Fruit fly (Drosophila melanogaster): ENCODE data around the gene DCX-EMAP.

The DCX-EMAP gene

DNA sequence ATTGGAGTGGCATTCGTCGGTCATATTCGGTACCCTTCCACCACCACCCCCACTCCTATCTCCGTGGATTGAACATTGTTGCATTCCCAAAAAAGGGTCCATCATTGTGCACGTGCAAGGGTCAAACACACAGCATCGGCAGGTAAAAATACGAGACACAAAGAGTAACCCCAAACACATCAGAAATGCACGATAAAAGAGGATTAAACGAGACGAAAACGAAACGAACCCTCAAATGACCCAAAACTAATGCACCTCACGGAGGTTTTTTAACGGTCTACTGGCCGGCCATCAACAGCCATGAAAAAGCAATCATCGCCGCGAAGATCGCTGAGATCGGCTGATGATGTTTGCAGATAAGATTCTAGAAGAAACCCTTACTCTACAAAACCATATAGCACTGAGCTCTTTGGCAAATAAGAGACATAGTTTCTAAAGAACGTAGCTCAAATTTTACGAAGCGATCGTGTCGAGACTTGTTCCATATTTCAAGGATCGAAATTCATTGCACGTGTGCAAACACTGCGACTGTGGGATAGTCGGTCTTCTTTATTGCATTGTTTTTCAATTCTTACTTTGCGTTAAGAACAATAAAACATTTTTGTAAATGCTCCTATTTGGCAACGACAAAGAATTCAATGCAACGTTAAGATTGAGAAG, 62.7 kb downstream of the DCX-EMAP start (continued):
- TF ChIP-seq lilli (GFP tag; optimal IDR thresholded peaks at IDR 0.05) (no peak), ro (GFP tag; IDR thresholded peaks at IDR 0.05) (no peak), CG11560 (tag; IDR thresholded peaks at IDR 0.05) (no peak), CG7963 (GFP tag; IDR thresholded peaks at IDR 0.05; ENCODE audit: partially characterized antibody) (no peak), CG12769 (tag; optimal IDR thresholded peaks at IDR 0.05) (no peak), btn (GFP tag; optimal IDR thresholded peaks at IDR 0.05) (no peak), nom (GFP tag; optimal IDR thresholded peaks at IDR 0.05) (no peak), croc (GFP tag; conservative IDR thresholded peaks at IDR 0.05) (no peak)

DNA sequence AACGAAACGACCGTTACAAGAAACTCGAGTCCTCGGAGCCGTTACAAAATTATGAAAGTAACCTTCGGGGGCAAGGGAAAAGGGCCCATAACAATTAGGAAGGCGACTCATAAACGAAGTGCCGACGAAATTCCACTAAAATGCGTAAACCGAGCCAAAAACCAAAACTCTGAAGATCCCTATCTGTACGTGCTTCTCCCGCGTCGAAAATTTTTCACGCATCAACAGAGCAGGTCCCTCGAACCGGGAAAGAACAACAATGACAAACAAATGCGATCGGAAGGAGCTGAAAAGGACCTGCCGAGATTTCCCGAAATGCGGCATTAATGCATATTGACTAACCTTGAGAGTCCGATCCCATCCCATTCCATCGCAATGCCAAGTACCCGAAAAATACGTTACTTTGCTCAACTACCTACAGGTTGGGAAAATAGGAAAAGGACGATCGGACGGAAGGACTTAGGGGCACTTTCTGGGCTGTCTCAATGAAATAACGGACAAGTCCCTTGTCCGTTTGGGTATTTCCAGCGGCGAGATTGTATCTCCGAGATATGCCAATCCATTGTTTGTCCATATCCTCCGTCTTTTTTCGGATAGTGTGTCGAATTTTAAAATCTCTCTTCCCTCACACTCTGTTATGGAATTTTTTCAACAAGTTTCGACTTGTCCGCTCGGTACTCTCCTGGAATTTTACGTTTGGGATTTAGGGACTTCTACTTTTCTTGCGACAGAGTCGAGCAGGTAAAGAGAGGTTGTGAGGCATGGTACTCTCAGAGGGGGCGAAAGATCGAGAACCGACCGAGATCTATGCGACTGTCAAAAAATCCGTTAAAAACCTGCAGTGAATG, 64.3 kb downstream of the DCX-EMAP start:
- TF ChIP-seq hbn (GFP tag; IDR thresholded peaks at IDR 0.05; ENCODE audit: partially characterized antibody): no peak
- TF ChIP-seq scrt (GFP tag; optimal IDR thresholded peaks at IDR 0.05): no peak
- no peak for TF ChIP-seq Awh (GFP tag; IDR thresholded peaks at IDR 0.05)
- peak; percentile 100 for TF ChIP-seq CG15479 (GFP tag; optimal IDR thresholded peaks at IDR 0.05)
- peak in 1 of 2 experiments; percentile 88 for TF ChIP-seq tll (GFP tag; optimal IDR thresholded peaks at IDR 0.05)
- peak; percentile 100 for TF ChIP-seq p53 (GFP tag; optimal IDR thresholded peaks at IDR 0.05)
- no peak for TF ChIP-seq ci (GFP tag; IDR thresholded peaks at IDR 0.05)
- peak; percentile 88 for TF ChIP-seq kni (GFP tag; optimal IDR thresholded peaks at IDR 0.05)
- no peak for TF ChIP-seq CG14050 (GFP tag; IDR thresholded peaks at IDR 0.05)
- peak; percentile 62 for TF ChIP-seq pros (GFP tag; optimal IDR thresholded peaks at IDR 0.05)
- peak; percentile 67 for TF ChIP-seq grn (GFP tag; optimal IDR thresholded peaks at IDR 0.05)
- peak in 1 of 2 experiments; percentile 60 for TF ChIP-seq insv (GFP tag; optimal IDR thresholded peaks at IDR 0.05)
- TF ChIP-seq Kr (GFP tag; optimal IDR thresholded peaks at IDR 0.05): peak; percentile 8
- peak; percentile 66 for TF ChIP-seq twi (tag; optimal IDR thresholded peaks at IDR 0.05)
- no peak for TF ChIP-seq Hr51 (GFP tag; optimal IDR thresholded peaks at IDR 0.05)
- TF ChIP-seq zen (tag; optimal IDR thresholded peaks at IDR 0.05): peak; percentile 97
- TF ChIP-seq B-H2 (GFP tag; optimal IDR thresholded peaks at IDR 0.05): no peak
- peak; percentile 33 for TF ChIP-seq Nf-YB (GFP tag; optimal IDR thresholded peaks at IDR 0.05)
- TF ChIP-seq CkIIα-i1 (GFP tag; IDR thresholded peaks at IDR 0.05): no peak
- TF ChIP-seq cad (GFP tag; optimal IDR thresholded peaks at IDR 0.05): peak; percentile 41
- TF ChIP-seq CG2199 (GFP tag; IDR thresholded peaks at IDR 0.05): peak; percentile 57; the same call in 2 of the 3 replicates
- TF ChIP-seq Trl (optimal IDR thresholded peaks at IDR 0.05): peak in 1 of 2 experiments; percentile 52
- TF ChIP-seq Trl (GFP tag; optimal IDR thresholded peaks at IDR 0.05): no peak
- TF ChIP-seq hth (optimal IDR thresholded peaks at IDR 0.05): peak; percentile 31
- TF ChIP-seq D (optimal IDR thresholded peaks at IDR 0.05): peak; percentile 92
- TF ChIP-seq D (GFP tag; optimal IDR thresholded peaks at IDR 0.05): peak; percentile 2
- no peak for TF ChIP-seq z (GFP tag; IDR thresholded peaks at IDR 0.05)
- TF ChIP-seq zf30C (GFP tag; optimal IDR thresholded peaks at IDR 0.05): peak; percentile 0
- no peak for TF ChIP-seq CG16779 (GFP tag; IDR thresholded peaks at IDR 0.05)
- no peak for TF ChIP-seq CG16813 (GFP tag; IDR thresholded peaks at IDR 0.05; ENCODE audit: partially characterized antibody)
- TF ChIP-seq Stat92E (GFP tag; optimal IDR thresholded peaks at IDR 0.05): peak in 1 of 3 experiments; percentile 1
- TF ChIP-seq CG10431 (GFP tag; optimal IDR thresholded peaks at IDR 0.05): no peak
